Worm (Caenorhabditis elegans) whole organism, L1 larva: ENCODE results near the gene C02D5.2.

Experiments
- C04F5.9 ChIP-seq: sonication (generic microtip); optimal IDR thresholded peaks from 2 replicates; lab custom pipeline; 2016; ENCODE audit warnings: missing genetic modification characterization, missing compliant biosample characterization
- alr-1 ChIP-seq: fragments of 200-800 bp; sonication (Bioruptor generic); optimal IDR thresholded peaks from 2 replicates; lab custom pipeline; 2018; ENCODE audit warnings: borderline replicate concordance, mild to moderate bottlenecking, missing genetic modification characterization, missing compliant biosample characterization
- aly-2 ChIP-seq: fragments of 150-350 bp; optimal IDR thresholded peaks from 2 replicates; lab custom pipeline; 2014; ENCODE audit warnings: missing biosample characterization, missing genetic modification characterization
- blmp-1 ChIP-seq: fragments of 150-350 bp; optimal IDR thresholded peaks from 2 replicates; lab custom pipeline; 2014; ENCODE audit warnings: missing biosample characterization, missing genetic modification characterization
- ceh-82 ChIP-seq, 3 experiments: fragments of 150-350 bp in 1 of 3; sonication (generic microtip) in 2 of 3; optimal IDR thresholded peaks; 2 replicates each; lab custom pipeline; 2014 to 2017; ENCODE audit warnings: missing biosample characterization in 3 of 3, missing genetic modification characterization in 3 of 3
- ceh-90 ChIP-seq: sonication (generic microtip); optimal IDR thresholded peaks from 2 replicates; lab custom pipeline; 2016; ENCODE audit warnings: missing genetic modification characterization, missing compliant biosample characterization
- ces-1 ChIP-seq: fragments of 150-350 bp; optimal IDR thresholded peaks from 2 replicates; lab custom pipeline; 2014; ENCODE audit warnings: missing biosample characterization, missing genetic modification reagents, missing genetic modification characterization
- dpl-1 ChIP-seq, 3 experiments: fragments of 150-350 bp in 2 of 3; sonication (generic microtip) in 1 of 3; optimal IDR thresholded peaks; 2 replicates each; lab custom pipeline; 2014 to 2017; ENCODE audit warnings: missing biosample characterization in 3 of 3, missing genetic modification characterization in 3 of 3, missing genetic modification reagents in 3 of 3
- efl-1 ChIP-seq, 4 experiments: fragments of 150-350 bp; optimal IDR thresholded peaks in 3 of 4; peaks in 1 of 4; 1 replicate in 1 of 4; 2 replicates in 3 of 4; lab custom pipeline; 2014; ENCODE audit warnings: missing biosample characterization in 2 of 4, missing genetic modification characterization in 2 of 4, missing genetic modification reagents in 2 of 4
- elt-3 ChIP-seq, 6 experiments: fragments of 150-350 bp in 1 of 6; sonication (generic microtip); optimal IDR thresholded peaks; 2 replicates each; lab custom pipeline; 2017 to 2018; ENCODE audit warnings: missing biosample characterization in 6 of 6, missing genetic modification characterization in 6 of 6, inconsistent platforms in 1 of 6
- ets-5 ChIP-seq: fragments of 200-800 bp; sonication (Bioruptor generic); IDR thresholded peaks from 2 replicates; pipeline ENCODE4 v1.3.6; 2022; ENCODE audit warnings: missing genetic modification characterization, missing compliant biosample characterization
- fos-1 ChIP-seq: fragments of 150-350 bp; optimal IDR thresholded peaks from 2 replicates; lab custom pipeline; 2014; ENCODE audit warnings: missing biosample characterization, missing genetic modification characterization
- hlh-4 ChIP-seq: sonication (generic microtip); optimal IDR thresholded peaks from 2 replicates; lab custom pipeline; 2016; ENCODE audit warnings: mild to moderate bottlenecking, missing genetic modification characterization, missing compliant biosample characterization
- irx-1 ChIP-seq: sonication (generic microtip); optimal IDR thresholded peaks from 2 replicates; lab custom pipeline; 2016; ENCODE audit warnings: missing genetic modification characterization, missing compliant biosample characterization
- isw-1 ChIP-seq: fragments of 200-800 bp; sonication (Bioruptor generic); IDR thresholded peaks from 2 replicates; pipeline ENCODE4 v1.3.6; 2022; ENCODE audit warnings: missing genetic modification characterization, missing compliant biosample characterization
- jun-1 ChIP-seq: fragments of 150-350 bp; optimal IDR thresholded peaks from 2 replicates; lab custom pipeline; 2014; ENCODE audit warnings: missing biosample characterization, missing genetic modification reagents, missing genetic modification characterization
- lin-14 ChIP-seq: fragments of 200-800 bp; sonication (Bioruptor generic); optimal IDR thresholded peaks from 2 replicates; lab custom pipeline; 2018; ENCODE audit warnings: mild to moderate bottlenecking, missing genetic modification characterization, moderate library complexity, missing compliant biosample characterization
- lin-35 ChIP-seq, 2 experiments: fragments of 150-350 bp; optimal IDR thresholded peaks; 2 replicates each; lab custom pipeline; 2014; ENCODE audit warnings: missing biosample characterization in 2 of 2, missing genetic modification characterization in 2 of 2, missing genetic modification reagents in 2 of 2
- lin-39 ChIP-seq: fragments of 150-350 bp; optimal IDR thresholded peaks from 2 replicates; lab custom pipeline; 2014; ENCODE audit warnings: missing biosample characterization, missing genetic modification reagents, missing genetic modification characterization
- lir-3 ChIP-seq: sonication (generic microtip); optimal IDR thresholded peaks from 2 replicates; lab custom pipeline; 2016; ENCODE audit warnings: mild to moderate bottlenecking, missing genetic modification characterization, moderate library complexity, missing compliant biosample characterization; ENCODE audit not compliant: poor library complexity
- lsy-2 ChIP-seq, 2 experiments: fragments of 150-350 bp; optimal IDR thresholded peaks; 2 replicates each; lab custom pipeline; 2014; ENCODE audit warnings: missing biosample characterization in 2 of 2, missing genetic modification characterization in 2 of 2
- mab-9 ChIP-seq: fragments of 200-800 bp; sonication (Bioruptor generic); IDR thresholded peaks from 2 replicates; pipeline ENCODE4 v1.3.6; 2022; ENCODE audit warnings: missing genetic modification reagents, missing genetic modification characterization, missing compliant biosample characterization
- mef-2 ChIP-seq: fragments of 150-350 bp; optimal IDR thresholded peaks from 2 replicates; lab custom pipeline; 2014; ENCODE audit warnings: missing biosample characterization, missing genetic modification characterization
- nhr-19 ChIP-seq: fragments of 200-800 bp; sonication (Bioruptor generic); conservative IDR thresholded peaks from 2 replicates; pipeline ENCODE4 v1.3.6; 2022; ENCODE audit warnings: missing genetic modification characterization, missing compliant biosample characterization
- nhr-20 ChIP-seq: sonication (generic microtip); optimal IDR thresholded peaks from 2 replicates; lab custom pipeline; 2016; ENCODE audit warnings: mild to moderate bottlenecking, missing genetic modification characterization, missing compliant biosample characterization
- nhr-47 ChIP-seq: sonication (generic microtip); optimal IDR thresholded peaks from 2 replicates; lab custom pipeline; 2016; ENCODE audit warnings: mild to moderate bottlenecking, missing genetic modification characterization, moderate library complexity, missing compliant biosample characterization
- nhr-71 ChIP-seq: sonication (generic microtip); optimal IDR thresholded peaks from 2 replicates; lab custom pipeline; 2016; ENCODE audit warnings: mild to moderate bottlenecking, missing genetic modification characterization, moderate library complexity, missing compliant biosample characterization
- nhr-85 ChIP-seq: sonication (generic microtip); peaks from one replicate; lab custom pipeline; 2016; ENCODE audit warnings: missing genetic modification characterization, inconsistent platforms, missing compliant biosample characterization
- pag-3 ChIP-seq: sonication (generic microtip); optimal IDR thresholded peaks from 2 replicates; lab custom pipeline; 2017; ENCODE audit warnings: missing genetic modification characterization, mild to moderate bottlenecking, missing compliant biosample characterization, antibody characterized with exemption, borderline replicate concordance; ENCODE audit not compliant: insufficient read depth
- rnt-1 ChIP-seq: sonication (generic microtip); optimal IDR thresholded peaks from 2 replicates; lab custom pipeline; 2016; ENCODE audit warnings: mild to moderate bottlenecking, missing genetic modification characterization, moderate library complexity, missing compliant biosample characterization
- skn-1 ChIP-seq: fragments of 150-350 bp; optimal IDR thresholded peaks from 2 replicates; lab custom pipeline; 2014; ENCODE audit warnings: missing biosample characterization, missing genetic modification characterization
- snu-23 ChIP-seq: sonication (generic microtip); optimal IDR thresholded peaks from 2 replicates; lab custom pipeline; 2016; ENCODE audit warnings: missing genetic modification characterization, missing compliant biosample characterization
- sox-4 ChIP-seq: sonication (generic microtip); optimal IDR thresholded peaks from 2 replicates; lab custom pipeline; 2016; ENCODE audit warnings: missing genetic modification characterization, missing compliant biosample characterization
- swsn-7 ChIP-seq: sonication (generic microtip); optimal IDR thresholded peaks from 2 replicates; lab custom pipeline; 2016; ENCODE audit warnings: missing genetic modification characterization, missing compliant biosample characterization
- tbx-2 ChIP-seq: sonication (generic microtip); optimal IDR thresholded peaks from 2 replicates; lab custom pipeline; 2016; ENCODE audit warnings: missing genetic modification characterization, missing compliant biosample characterization
- unc-130 ChIP-seq: fragments of 150-350 bp; optimal IDR thresholded peaks from 2 replicates; lab custom pipeline; 2017; ENCODE audit warnings: missing biosample characterization, missing genetic modification characterization, inconsistent platforms
- unc-62 ChIP-seq: fragments of 150-350 bp; optimal IDR thresholded peaks from 2 replicates; lab custom pipeline; 2014; ENCODE audit warnings: missing biosample characterization, missing genetic modification reagents, missing genetic modification characterization
- vab-15 ChIP-seq: sonication (generic microtip); optimal IDR thresholded peaks from 2 replicates; lab custom pipeline; 2017; ENCODE audit warnings: missing genotype, mild to moderate bottlenecking, missing genetic modification characterization, missing compliant biosample characterization
- xbp-1 ChIP-seq: sonication (generic microtip); optimal IDR thresholded peaks from 2 replicates; lab custom pipeline; 2016; ENCODE audit warnings: missing genetic modification characterization, missing compliant biosample characterization
- zag-1 ChIP-seq: fragments of 150-350 bp; optimal IDR thresholded peaks from 2 replicates; lab custom pipeline; 2014; ENCODE audit warnings: missing biosample characterization, missing genetic modification characterization
- zip-4 ChIP-seq: fragments of 200-800 bp; sonication (Bioruptor generic); optimal IDR thresholded peaks from 2 replicates; lab custom pipeline; 2018; ENCODE audit warnings: mild to moderate bottlenecking, missing genetic modification characterization, moderate library complexity, missing compliant biosample characterization
- ztf-11 ChIP-seq, 2 experiments: sonication (generic microtip); optimal IDR thresholded peaks; 2 replicates each; lab custom pipeline; 2016 to 2017; ENCODE audit warnings: missing genetic modification characterization in 2 of 2, missing biosample characterization in 1 of 2, missing compliant biosample characterization in 1 of 2

C02D5.2 gene

DNA sequence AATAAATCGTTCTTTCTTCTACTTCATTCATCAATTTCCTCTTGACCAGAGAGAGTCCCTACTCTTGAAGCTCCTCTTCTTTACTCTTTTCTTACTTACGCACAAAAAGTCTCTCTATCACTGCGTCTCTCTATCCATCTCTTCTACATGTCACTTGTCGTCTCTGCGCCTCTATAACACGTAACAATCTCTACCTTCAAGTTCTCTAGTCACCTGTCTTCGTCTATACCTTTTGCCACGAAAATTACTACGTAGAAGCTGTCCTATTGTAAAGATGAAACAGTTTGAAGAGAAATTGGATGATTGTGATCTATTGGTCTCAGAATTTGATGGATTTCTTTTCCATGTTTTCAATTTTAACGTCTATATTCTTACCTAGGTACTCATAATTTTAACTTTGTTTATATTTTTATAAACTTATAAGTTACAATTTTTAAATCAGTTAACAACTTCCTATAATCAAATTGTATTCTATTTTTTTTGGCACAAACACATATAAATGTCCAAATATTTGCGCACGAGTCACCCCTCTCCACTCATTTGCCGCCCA lies at the start of gene C02D5.2:
TSS of gene C02D5.2 (plus strand) at position 500 of the 550 bp plus-strand sequence.
- TF ChIP-seq lir-3 (tag; lab: Kevin White, UChicago), result peak; percentile 22
- TF ChIP-seq nhr-20 (tag; lab: Kevin White, UChicago), result peak; percentile 58
- peak in 1 of 6 experiments; percentile 30 for TF ChIP-seq elt-3 (tag; optimal IDR thresholded peaks at IDR 0.05; lab: Kevin White, UChicago)
- peak; percentile 1 for TF ChIP-seq aly-2 (tag; lab: Kevin White, UChicago)
- peak; percentile 5 for TF ChIP-seq fos-1 (tag; lab: Kevin White, UChicago)
- TF ChIP-seq lin-39 (tag; lab: Kevin White, UChicago), result no peak
- TF ChIP-seq nhr-19 (GFP tag; lab: Robert Waterston, UW), result peak; percentile 52
- peak in 2 of 3 experiments; percentile 11 to 30 for TF ChIP-seq dpl-1 (GFP tag; optimal IDR thresholded peaks at IDR 0.05; lab: Kevin White, UChicago)
- no peak for TF ChIP-seq C04F5.9 (tag; lab: Kevin White, UChicago)
- no peak for TF ChIP-seq ets-5 (GFP tag; lab: Robert Waterston, UW)
- peak; percentile 74 for TF ChIP-seq lin-14 (GFP tag; lab: Kevin White, UChicago)
- no peak for TF ChIP-seq ceh-90
- no peak for TF ChIP-seq unc-62
- no peak for TF ChIP-seq zag-1 (tag; lab: Kevin White, UChicago)
- peak; percentile 44 for TF ChIP-seq xbp-1 (tag; lab: Kevin White, UChicago)
- TF ChIP-seq hlh-4 (tag; lab: Kevin White, UChicago), result no peak
- no peak for TF ChIP-seq sox-4 (tag; lab: Kevin White, UChicago)
- no peak for TF ChIP-seq zip-4 (GFP tag; lab: Kevin White, UChicago)
- TF ChIP-seq unc-130, result no peak
- TF ChIP-seq isw-1, result no peak
- TF ChIP-seq blmp-1, result peak; percentile 67
- peak; percentile 46 for TF ChIP-seq swsn-7
- TF ChIP-seq nhr-85 (tag; lab: Kevin White, UChicago), result peak; percentile 80
- TF ChIP-seq snu-23 (GFP tag; lab: Kevin White, UChicago), result peak; percentile 60
- TF ChIP-seq vab-15 (tag; lab: Kevin White, UChicago), result no peak
- no peak for TF ChIP-seq mab-9 (GFP tag; lab: Robert Waterston, UW)
- TF ChIP-seq skn-1 (tag; lab: Kevin White, UChicago), result peak; percentile 65
- no peak for TF ChIP-seq mef-2
- TF ChIP-seq lsy-2 (tag; optimal IDR thresholded peaks at IDR 0.05; lab: Kevin White, UChicago), result peak; percentile 50 to 71
- no peak for TF ChIP-seq ces-1 (GFP tag; lab: Kevin White, UChicago)
- no peak for TF ChIP-seq alr-1 (tag; lab: Kevin White, UChicago)
- no peak for TF ChIP-seq ztf-11 (tag; optimal IDR thresholded peaks at IDR 0.05; lab: Kevin White, UChicago)
- peak; percentile 22 for TF ChIP-seq tbx-2 (tag; lab: Kevin White, UChicago)
- peak; percentile 26 for TF ChIP-seq nhr-47
- peak; percentile 9 for TF ChIP-seq irx-1 (tag; lab: Kevin White, UChicago)
- TF ChIP-seq ceh-82 (tag; optimal IDR thresholded peaks at IDR 0.05; lab: Kevin White, UChicago), result peak in 2 of 3 experiments; percentile 31 to 36
- peak; percentile 67 to 70 for TF ChIP-seq efl-1 (optimal IDR thresholded peaks at IDR 0.05; lab: Kevin White, UChicago)
- TF ChIP-seq efl-1 (GFP tag; optimal IDR thresholded peaks at IDR 0.05 in 1 of 2; lab: Kevin White, UChicago), result peak in 1 of 2 experiments; percentile 76
- TF ChIP-seq lin-35 (GFP tag; optimal IDR thresholded peaks at IDR 0.05; lab: Kevin White, UChicago), result peak; percentile 40 to 50
- no peak for TF ChIP-seq jun-1
- no peak for TF ChIP-seq pag-3 (tag; lab: Kevin White, UChicago)
- TF ChIP-seq rnt-1, result peak; percentile 80
- peak; percentile 76 for TF ChIP-seq nhr-71 (tag; lab: Kevin White, UChicago)
